Comparison of ENCODE assay signal across 4 worm cellular contexts in the genomic region with DNA sequence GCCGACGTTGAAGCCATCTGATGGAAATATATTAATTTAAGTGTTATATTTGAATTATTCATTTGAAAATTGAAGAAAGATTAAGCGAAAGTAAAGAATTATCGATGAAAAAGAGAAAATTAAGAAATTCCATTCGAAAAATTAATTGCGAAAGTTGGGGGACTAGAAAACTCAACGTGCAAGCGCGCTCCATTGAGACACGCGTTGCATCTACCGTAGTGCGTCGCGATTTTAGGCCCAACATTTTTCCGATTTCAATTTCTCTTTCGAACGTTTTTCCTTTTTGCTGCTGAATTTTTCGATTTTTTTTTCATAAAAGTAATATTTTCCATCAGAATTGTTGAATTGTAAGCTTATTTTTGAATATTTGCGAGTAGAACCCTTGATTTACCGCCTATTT.
A peak's percentile ranks its signal among the peaks of the same experiment; 100 is the strongest.
TF ChIP-seq lines count a peak whose summit lies in the region.

A gene (minus strand): TSS at position 17 of the 400 bp plus-strand sequence.

TF ChIP-seq in whole organism, L2 larva, 48 proteins besides CTCF, POLR2A, EP300 and RAD21 (continues in another document):
- TF ChIP-seq sma-3 (GFP tag; optimal IDR thresholded peaks at IDR 0.05; lab: Kevin White, UChicago) = peak; percentile 93
- no peak for TF ChIP-seq peb-1 (tag; optimal IDR thresholded peaks at IDR 0.05; lab: Kevin White, UChicago)
- no peak for TF ChIP-seq ama-1 (optimal IDR thresholded peaks at IDR 0.05; lab: Kevin White, UChicago)
- peak; percentile 91 for TF ChIP-seq gmeb-1 (tag; optimal IDR thresholded peaks at IDR 0.05; lab: Kevin White, UChicago)
- TF ChIP-seq F13H6.1 (tag; optimal IDR thresholded peaks at IDR 0.05; lab: Kevin White, UChicago) = peak; percentile 87
- no peak for TF ChIP-seq ztf-1 (GFP tag; conservative IDR thresholded peaks at IDR 0.05; lab: Robert Waterston, UW)
- no peak for TF ChIP-seq aly-2 (tag; optimal IDR thresholded peaks at IDR 0.05; lab: Kevin White, UChicago)
- TF ChIP-seq skn-1 (tag; optimal IDR thresholded peaks at IDR 0.05; lab: Kevin White, UChicago) = peak; percentile 42
- peak; percentile 84 for TF ChIP-seq ceh-16 (tag; optimal IDR thresholded peaks at IDR 0.05; lab: Kevin White, UChicago)
- peak; percentile 8 for TF ChIP-seq ztf-11 (tag; optimal IDR thresholded peaks at IDR 0.05; lab: Kevin White, UChicago)
- TF ChIP-seq lin-11 (tag; optimal IDR thresholded peaks at IDR 0.05; lab: Kevin White, UChicago) = peak; percentile 90
- no peak for TF ChIP-seq unc-39 (tag; optimal IDR thresholded peaks at IDR 0.05; lab: Kevin White, UChicago)
- TF ChIP-seq nhr-21 (tag; optimal IDR thresholded peaks at IDR 0.05; lab: Kevin White, UChicago) = peak; percentile 90
- peak; percentile 99 for TF ChIP-seq unc-55 (GFP tag; optimal IDR thresholded peaks at IDR 0.05; lab: Kevin White, UChicago)
- TF ChIP-seq mab-5 (tag; optimal IDR thresholded peaks at IDR 0.05; lab: Kevin White, UChicago) = peak; percentile 82
- TF ChIP-seq dmd-4 (tag; optimal IDR thresholded peaks at IDR 0.05; lab: Kevin White, UChicago) = no peak
- peak; percentile 99 for TF ChIP-seq C34F6.9 (tag; optimal IDR thresholded peaks at IDR 0.05; lab: Kevin White, UChicago)
- peak; percentile 87 for TF ChIP-seq nhr-77 (tag; optimal IDR thresholded peaks at IDR 0.05; lab: Kevin White, UChicago)
- peak; percentile 79 for TF ChIP-seq sem-4 (tag; optimal IDR thresholded peaks at IDR 0.05; lab: Kevin White, UChicago)
- peak; percentile 66 for TF ChIP-seq egl-27 (tag; optimal IDR thresholded peaks at IDR 0.05; lab: Kevin White, UChicago)
- peak; percentile 87 for TF ChIP-seq blmp-1 (tag; optimal IDR thresholded peaks at IDR 0.05; lab: Kevin White, UChicago; ENCODE audit: insufficient read depth)
- peak; percentile 93 for TF ChIP-seq nhr-25 (tag; optimal IDR thresholded peaks at IDR 0.05; lab: Kevin White, UChicago)

TF ChIP-seq in whole organism, L4 larva, 104 proteins besides CTCF, POLR2A, EP300 and RAD21 (continues in another document):
- TF ChIP-seq ztf-7 (tag; optimal IDR thresholded peaks at IDR 0.05; lab: Kevin White, UChicago) (peak; percentile 58), ztf-11 (tag; optimal IDR thresholded peaks at IDR 0.05; lab: Kevin White, UChicago) (no peak), unc-130 (GFP tag; optimal IDR thresholded peaks at IDR 0.05; lab: Kevin White, UChicago) (peak; percentile 97), D1046.2 (GFP tag; IDR thresholded peaks at IDR 0.05; lab: Robert Waterston, UW) (peak; percentile 87; the same call in 1 of the 2 replicates), nhr-41 (GFP tag; IDR thresholded peaks at IDR 0.05; lab: Robert Waterston, UW) (no peak), pha-4 (GFP tag; IDR thresholded peaks at IDR 0.05; lab: Robert Waterston, UW) (peak; percentile 76; the same call in 1 of the 2 replicates), pha-4 (tag; optimal IDR thresholded peaks at IDR 0.05; lab: Kevin White, UChicago) (peak; percentile 99), rbr-2 (tag; optimal IDR thresholded peaks at IDR 0.05; lab: Kevin White, UChicago) (peak; percentile 91), dpl-1 (GFP tag; optimal IDR thresholded peaks at IDR 0.05; lab: Kevin White, UChicago) (peak; percentile 90), cey-2 (tag; optimal IDR thresholded peaks at IDR 0.05; lab: Kevin White, UChicago; ENCODE audit: borderline replicate concordance, insufficient read depth) (no peak), gei-8 (GFP tag; optimal IDR thresholded peaks at IDR 0.05; lab: Kevin White, UChicago) (no peak), mdl-1 (tag; optimal IDR thresholded peaks at IDR 0.05; lab: Kevin White, UChicago) (peak in 1 of 2 experiments; percentile 52), fos-1 (tag; optimal IDR thresholded peaks at IDR 0.05; lab: Kevin White, UChicago) (no peak), ceh-82 (tag; optimal IDR thresholded peaks at IDR 0.05; lab: Kevin White, UChicago) (no peak), daf-19 (GFP tag; conservative IDR thresholded peaks at IDR 0.05; lab: Robert Waterston, UW) (no peak), ZK337.2 (GFP tag; IDR thresholded peaks at IDR 0.05; lab: Robert Waterston, UW) (peak; percentile 97), nhr-76 (tag; optimal IDR thresholded peaks at IDR 0.05; lab: Kevin White, UChicago) (no peak), F26F4.8 (GFP tag; conservative IDR thresholded peaks at IDR 0.05; lab: Robert Waterston, UW) (no peak), arid-1 (GFP tag; conservative IDR thresholded peaks at IDR 0.05; lab: Robert Waterston, UW) (peak; percentile 90), vab-7 (GFP tag; IDR thresholded peaks at IDR 0.05; lab: Robert Waterston, UW) (peak; percentile 89), nhr-42 (GFP tag; IDR thresholded peaks at IDR 0.05; lab: Robert Waterston, UW) (peak; percentile 95), hif-1 (tag; optimal IDR thresholded peaks at IDR 0.05; lab: Kevin White, UChicago) (peak in 1 of 2 experiments; percentile 93)

TF ChIP-seq in whole organism, late embryonic, 69 proteins besides CTCF, POLR2A, EP300 and RAD21 (continues in another document):
- TF ChIP-seq K09A11.1 (tag; optimal IDR thresholded peaks at IDR 0.05; lab: Kevin White, UChicago; ENCODE audit: insufficient read depth) (peak; percentile 32), unc-3 (GFP tag; conservative IDR thresholded peaks at IDR 0.05; lab: Robert Waterston, UW) (no peak), unc-3 (tag; optimal IDR thresholded peaks at IDR 0.05; lab: Kevin White, UChicago) (no peak), pha-2 (tag; optimal IDR thresholded peaks at IDR 0.05; lab: Kevin White, UChicago) (peak; percentile 16), hlh-30 (tag; optimal IDR thresholded peaks at IDR 0.05; lab: Kevin White, UChicago; ENCODE audit: insufficient read depth) (peak; percentile 44), fax-1 (tag; optimal IDR thresholded peaks at IDR 0.05; lab: Kevin White, UChicago) (peak; percentile 56), ahr-1 (tag; optimal IDR thresholded peaks at IDR 0.05; lab: Kevin White, UChicago) (peak; percentile 41), unc-55 (GFP tag; optimal IDR thresholded peaks at IDR 0.05; lab: Kevin White, UChicago) (peak; percentile 70), ceh-22 (tag; optimal IDR thresholded peaks at IDR 0.05; lab: Kevin White, UChicago) (no peak), nhr-232 (tag; optimal IDR thresholded peaks at IDR 0.05; lab: Kevin White, UChicago) (no peak), dmd-4 (tag; optimal IDR thresholded peaks at IDR 0.05; lab: Kevin White, UChicago; ENCODE audit: borderline replicate concordance) (no peak), ceh-18 (tag; optimal IDR thresholded peaks at IDR 0.05; lab: Kevin White, UChicago) (peak; percentile 75), ets-4 (tag; optimal IDR thresholded peaks at IDR 0.05; lab: Kevin White, UChicago) (peak; percentile 97), F13H6.1 (tag; optimal IDR thresholded peaks at IDR 0.05; lab: Kevin White, UChicago) (peak; percentile 67), ceh-30 (tag; optimal IDR thresholded peaks at IDR 0.05; lab: Kevin White, UChicago) (peak; percentile 95), zip-5 (tag; optimal IDR thresholded peaks at IDR 0.05; lab: Kevin White, UChicago) (peak; percentile 71), lin-11 (tag; optimal IDR thresholded peaks at IDR 0.05; lab: Kevin White, UChicago) (no peak), unc-86 (tag; optimal IDR thresholded peaks at IDR 0.05; lab: Kevin White, UChicago) (peak; percentile 56), nfya-1 (tag; optimal IDR thresholded peaks at IDR 0.05; lab: Kevin White, UChicago) (peak; percentile 94), unc-42 (tag; optimal IDR thresholded peaks at IDR 0.05; lab: Kevin White, UChicago) (peak; percentile 89), syd-9 (tag; optimal IDR thresholded peaks at IDR 0.05; lab: Kevin White, UChicago) (no peak), mec-3 (tag; optimal IDR thresholded peaks at IDR 0.05; lab: Kevin White, UChicago; ENCODE audit: borderline replicate concordance) (peak; percentile 79), lim-6 (tag; optimal IDR thresholded peaks at IDR 0.05; lab: Kevin White, UChicago) (peak; percentile 78)

TF ChIP-seq in whole organism, mixed stage, embryonic, 35 proteins besides CTCF, POLR2A, EP300 and RAD21 (continues in another document):
- TF ChIP-seq zip-8 (tag; optimal IDR thresholded peaks at IDR 0.05; lab: Kevin White, UChicago) = no peak
- no peak for TF ChIP-seq ham-2 (GFP tag; optimal IDR thresholded peaks at IDR 0.05; lab: Kevin White, UChicago)
- peak; percentile 33 for TF ChIP-seq unc-62 (GFP tag; optimal IDR thresholded peaks at IDR 0.05; lab: Kevin White, UChicago)
- no peak for TF ChIP-seq mab-5 (tag; optimal IDR thresholded peaks at IDR 0.05; lab: Kevin White, UChicago)
- TF ChIP-seq lsy-2 (tag; optimal IDR thresholded peaks at IDR 0.05; lab: Kevin White, UChicago) = peak; percentile 97
- TF ChIP-seq ceh-39 (tag; optimal IDR thresholded peaks at IDR 0.05; lab: Kevin White, UChicago) = peak; percentile 96
- no peak for TF ChIP-seq elt-3 (tag; optimal IDR thresholded peaks at IDR 0.05; lab: Kevin White, UChicago)
- TF ChIP-seq sptf-1 (tag; optimal IDR thresholded peaks at IDR 0.05; lab: Kevin White, UChicago) = peak; percentile 85
- TF ChIP-seq bed-3 (GFP tag; optimal IDR thresholded peaks at IDR 0.05; lab: Kevin White, UChicago) = peak; percentile 1
- TF ChIP-seq tbx-8 (GFP tag; optimal IDR thresholded peaks at IDR 0.05; lab: Kevin White, UChicago) = no peak
- peak; percentile 75 for TF ChIP-seq cnd-1 (tag; optimal IDR thresholded peaks at IDR 0.05; lab: Kevin White, UChicago)
- peak; percentile 97 for TF ChIP-seq lin-13 (tag; optimal IDR thresholded peaks at IDR 0.05; lab: Kevin White, UChicago)
- TF ChIP-seq ztf-11 (tag; optimal IDR thresholded peaks at IDR 0.05; lab: Kevin White, UChicago) = no peak
- no peak for TF ChIP-seq flh-1 (GFP tag; optimal IDR thresholded peaks at IDR 0.05; lab: Kevin White, UChicago)
- TF ChIP-seq nhr-237 (tag; optimal IDR thresholded peaks at IDR 0.05; lab: Kevin White, UChicago) = peak; percentile 93
- peak; percentile 82 for TF ChIP-seq ceh-83 (GFP tag; optimal IDR thresholded peaks at IDR 0.05; lab: Kevin White, UChicago)
- TF ChIP-seq mep-1 (tag; optimal IDR thresholded peaks at IDR 0.05; lab: Kevin White, UChicago) = peak; percentile 97
- peak; percentile 25 for TF ChIP-seq nhr-2 (tag; optimal IDR thresholded peaks at IDR 0.05; lab: Kevin White, UChicago)
- peak; percentile 37 for TF ChIP-seq M03D4.4 (tag; optimal IDR thresholded peaks at IDR 0.05; lab: Kevin White, UChicago)
- peak; percentile 40 for TF ChIP-seq drap-1 (GFP tag; optimal IDR thresholded peaks at IDR 0.05; lab: Kevin White, UChicago)
- peak; percentile 33 for TF ChIP-seq ceh-43 (GFP tag; optimal IDR thresholded peaks at IDR 0.05; lab: Kevin White, UChicago)
- TF ChIP-seq lin-32 (GFP tag; optimal IDR thresholded peaks at IDR 0.05; lab: Kevin White, UChicago) = peak; percentile 37
- peak; percentile 53 for TF ChIP-seq elt-1 (tag; optimal IDR thresholded peaks at IDR 0.05; lab: Kevin White, UChicago; ENCODE audit: borderline replicate concordance, insufficient read depth)
- peak; percentile 40 for TF ChIP-seq blmp-1 (tag; optimal IDR thresholded peaks at IDR 0.05; lab: Kevin White, UChicago)
- TF ChIP-seq snpc-4 (tag; optimal IDR thresholded peaks at IDR 0.05; lab: Kevin White, UChicago) = no peak
- TF ChIP-seq nhr-12 (tag; optimal IDR thresholded peaks at IDR 0.05; lab: Kevin White, UChicago) = no peak
- peak; percentile 35 for TF ChIP-seq unc-120 (tag; optimal IDR thresholded peaks at IDR 0.05; lab: Kevin White, UChicago; ENCODE audit: poor library complexity, severe bottlenecking)
